Worm (Caenorhabditis elegans) whole organism, midembryonic: ENCODE data around the gene Y41C4A.32.

Experiments
- T22C8.4 ChIP-seq: fragments of 200-800 bp; sonication (Bioruptor generic); IDR thresholded peaks from 2 replicates; pipeline ENCODE4 v1.3.6; 2022; ENCODE audit warnings: missing genetic modification characterization, missing compliant biosample characterization
- cog-1 ChIP-seq: sonication (generic microtip); optimal IDR thresholded peaks from 2 replicates; lab custom pipeline; 2016; ENCODE audit warnings: missing genetic modification characterization, missing compliant biosample characterization
- flt-1 ChIP-seq: fragments of 200-800 bp; sonication (Bioruptor generic); IDR thresholded peaks from 2 replicates; pipeline ENCODE4 v1.3.6; 2022; ENCODE audit warnings: missing genetic modification characterization, missing compliant biosample characterization
- klf-2 ChIP-seq: fragments of 200-800 bp; sonication (Bioruptor generic); conservative IDR thresholded peaks from 2 replicates; pipeline ENCODE4 v1.3.6; 2022; ENCODE audit warnings: missing genetic modification reagents, missing genetic modification characterization, missing compliant biosample characterization
- med-1 ChIP-seq: sonication (generic microtip); optimal IDR thresholded peaks from 2 replicates; lab custom pipeline; 2017; ENCODE audit warnings: missing genetic modification characterization, mild to moderate bottlenecking, missing compliant biosample characterization, antibody characterized with exemption, missing genetic modification reagents; ENCODE audit not compliant: insufficient read depth
- ref-1 ChIP-seq: fragments of 200-800 bp; sonication (Bioruptor generic); conservative IDR thresholded peaks from 2 replicates; pipeline ENCODE4 v1.3.6; 2022; ENCODE audit warnings: missing genetic modification reagents, missing genetic modification characterization, missing compliant biosample characterization
- tab-1 ChIP-seq: fragments of 200-800 bp; sonication (Bioruptor generic); IDR thresholded peaks from 2 replicates; pipeline ENCODE4 v1.3.6; 2022; ENCODE audit warnings: missing genetic modification characterization, missing compliant biosample characterization
- ztf-23 ChIP-seq: fragments of 200-800 bp; sonication (Bioruptor generic); IDR thresholded peaks from 2 replicates; pipeline ENCODE4 v1.3.6; 2022; ENCODE audit warnings: missing genetic modification reagents, missing genetic modification characterization, missing compliant biosample characterization
- ztf-29 ChIP-seq: fragments of 200-800 bp; sonication (Bioruptor generic); IDR thresholded peaks from 2 replicates; pipeline ENCODE4 v1.3.6; 2022; ENCODE audit warnings: missing genetic modification reagents, missing genetic modification characterization, missing compliant biosample characterization

DNA sequence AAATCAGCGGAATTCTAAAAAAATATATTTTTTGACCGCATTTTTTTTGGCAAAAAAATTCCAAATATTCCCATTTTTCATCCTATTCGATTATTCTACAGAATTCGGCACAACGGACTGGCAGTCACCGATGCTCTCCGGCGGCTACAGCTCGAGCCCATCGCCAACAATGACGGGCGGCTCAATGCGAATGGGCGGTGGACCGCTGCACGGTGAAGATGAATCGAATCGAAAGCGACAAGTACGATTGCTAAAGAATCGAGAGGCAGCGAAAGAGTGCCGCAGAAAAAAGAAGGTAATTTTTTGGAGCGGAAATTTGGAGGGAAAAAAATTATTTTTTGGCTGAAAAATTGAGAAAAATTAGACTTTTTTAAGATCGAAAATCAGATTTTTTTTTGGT, 29.1 kb upstream of the Y41C4A.32 start:
- no peak for TF ChIP-seq T22C8.4 (GFP tag; lab: Robert Waterston, UW)
- TF ChIP-seq ztf-29 (GFP tag; lab: Robert Waterston, UW) = no peak
- no peak for TF ChIP-seq klf-2 (GFP tag; lab: Robert Waterston, UW)
- no peak for TF ChIP-seq cog-1
- TF ChIP-seq flt-1 = no peak
- TF ChIP-seq ref-1 (GFP tag; lab: Robert Waterston, UW) = no peak
- no peak for TF ChIP-seq tab-1 (GFP tag; lab: Robert Waterston, UW)
- TF ChIP-seq ztf-23 (GFP tag; lab: Robert Waterston, UW) = no peak
- no peak for TF ChIP-seq med-1 (GFP tag; lab: Kevin White, UChicago)
